Worm (Caenorhabditis elegans) whole organism, L4 larva: ENCODE data around the gene oac-14.

ENCODE experiments used
- F26F4.8 ChIP-seq: fragments of 200-800 bp; sonication (Bioruptor generic); conservative IDR thresholded peaks from 2 replicates; pipeline ENCODE4 v1.3.6; 2022; ENCODE audit warnings: missing genetic modification characterization, missing compliant biosample characterization
- ceh-82 ChIP-seq: sonication (generic microtip); optimal IDR thresholded peaks from 2 replicates; lab custom pipeline; 2017; ENCODE audit warnings: missing biosample characterization, missing genetic modification characterization
- lim-7 ChIP-seq: fragments of 200-800 bp; sonication (Bioruptor generic); IDR thresholded peaks from 2 replicates; pipeline ENCODE4 v1.3.6; 2022; ENCODE audit warnings: missing genetic modification characterization, missing compliant biosample characterization
- lin-15B ChIP-seq: fragments of 150-350 bp; sonication (generic microtip); optimal IDR thresholded peaks from 3 replicates; lab custom pipeline; 2014; ENCODE audit warnings: missing biosample characterization, missing genetic modification characterization
- nhr-102 ChIP-seq: sonication (generic microtip); optimal IDR thresholded peaks from 2 replicates; lab custom pipeline; 2016; ENCODE audit warnings: mild to moderate bottlenecking, missing genetic modification characterization, moderate library complexity, missing compliant biosample characterization
- nhr-11 ChIP-seq: fragments of 150-350 bp; optimal IDR thresholded peaks from 2 replicates; lab custom pipeline; 2014; ENCODE audit warnings: missing biosample characterization, missing genetic modification characterization
- pha-4 ChIP-seq, 2 experiments: fragments of 150-350 bp in 1 of 2; fragments of 200-800 bp in 1 of 2; sonication (Bioruptor generic) in 1 of 2; IDR thresholded peaks in 1 of 2; optimal IDR thresholded peaks in 1 of 2; 2 replicates each; pipeline versions ENCODE4 v1.3.6 to Lab custom; 2014 to 2022; ENCODE audit warnings: missing genetic modification characterization in 2 of 2, missing genetic modification reagents in 2 of 2, missing biosample characterization in 1 of 2, missing compliant biosample characterization in 1 of 2
- pqm-1 ChIP-seq: sonication (generic microtip); optimal IDR thresholded peaks from 2 replicates; lab custom pipeline; 2017; ENCODE audit warnings: missing biosample characterization, missing genetic modification characterization
- skn-1 ChIP-seq: fragments of 150-350 bp; optimal IDR thresholded peaks from 2 replicates; lab custom pipeline; 2014; ENCODE audit warnings: missing biosample characterization, missing genetic modification characterization
- snpc-4 ChIP-seq: fragments of 150-350 bp; optimal IDR thresholded peaks from 2 replicates; lab custom pipeline; 2014; ENCODE audit warnings: missing biosample characterization, missing genetic modification characterization
- unc-130 ChIP-seq: sonication (generic microtip); optimal IDR thresholded peaks from 2 replicates; lab custom pipeline; 2016; ENCODE audit warnings: missing genetic modification reagents, missing genetic modification characterization, missing compliant biosample characterization
- unc-62 ChIP-seq, 3 experiments: fragments of 150-350 bp in 1 of 3; sonication (generic microtip); optimal IDR thresholded peaks in 2 of 3; peaks in 1 of 3; 1 replicate in 1 of 3; 2 replicates in 2 of 3; lab custom pipeline; 2014 to 2017; ENCODE audit warnings: missing biosample characterization in 3 of 3, missing genetic modification characterization in 3 of 3, missing genetic modification reagents in 3 of 3, missing genotype in 1 of 3
- zag-1 ChIP-seq: fragments of 150-350 bp; optimal IDR thresholded peaks from 2 replicates; lab custom pipeline; 2014; ENCODE audit warnings: missing biosample characterization, missing genetic modification characterization
- ztf-11 ChIP-seq: fragments of 150-350 bp; optimal IDR thresholded peaks from 2 replicates; lab custom pipeline; 2014; ENCODE audit warnings: missing biosample characterization, missing genetic modification characterization

DNA sequence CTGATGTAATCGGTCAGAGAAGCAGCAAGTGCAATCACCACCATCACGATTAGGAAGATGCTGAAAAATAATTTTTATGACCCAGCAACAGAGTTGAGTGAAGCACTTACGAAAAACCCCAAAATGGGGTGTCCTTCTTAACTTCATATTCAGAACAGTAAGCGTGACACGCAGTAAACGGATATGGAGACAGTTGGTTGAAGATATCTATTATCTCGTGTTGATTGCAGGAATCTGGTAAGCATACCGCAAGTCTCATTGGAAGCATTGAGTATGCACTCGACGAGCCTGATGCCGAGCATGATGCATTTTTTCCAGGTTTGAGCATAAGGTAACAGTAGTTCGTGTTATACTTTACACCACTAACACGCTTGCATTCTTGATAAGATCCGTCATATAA is 549 bp downstream of the oac-14 start:
- TF ChIP-seq unc-130 (no peak), lim-7 (GFP tag; lab: Robert Waterston, UW) (no peak), F26F4.8 (no peak), snpc-4 (tag; lab: Kevin White, UChicago) (no peak), ztf-11 (no peak), nhr-102 (tag; lab: Kevin White, UChicago) (no peak), unc-62 (GFP tag; optimal IDR thresholded peaks at IDR 0.05 in 1 of 2; lab: Kevin White, UChicago) (peak in 1 of 2 experiments; percentile 45), unc-62 (tag; optimal IDR thresholded peaks at IDR 0.05; lab: Kevin White, UChicago) (no peak), nhr-11 (tag; lab: Kevin White, UChicago) (no peak), ceh-82 (tag; lab: Kevin White, UChicago) (no peak), lin-15B (tag; lab: Kevin White, UChicago) (no peak), pha-4 (GFP tag; IDR thresholded peaks at IDR 0.05; lab: Robert Waterston, UW) (no peak), pha-4 (tag; optimal IDR thresholded peaks at IDR 0.05; lab: Kevin White, UChicago) (no peak), skn-1 (tag; lab: Kevin White, UChicago) (no peak), zag-1 (tag; lab: Kevin White, UChicago) (no peak), pqm-1 (tag; lab: Kevin White, UChicago) (no peak)
